Fruit fly (Drosophila melanogaster) whole organism: ENCODE results near the gene SAK.

Experiments used
- CG8478 ChIP-seq: fragments of >200 bp; optimal IDR thresholded peaks from 2 replicates; lab custom pipeline; 2018; ENCODE audit warnings: inconsistent platforms
- Dll ChIP-seq: fragments of >200 bp; optimal IDR thresholded peaks from 2 replicates; lab custom pipeline; 2017
- EcR ChIP-seq, 2 experiments: fragments of >200 bp; optimal IDR thresholded peaks; 2 replicates each; lab custom pipeline; 2017; ENCODE audit warnings: missing biosample characterization in 2 of 2, missing genetic modification characterization in 2 of 2, missing genetic modification reagents in 2 of 2
- pan ChIP-seq: fragments of >200 bp; optimal IDR thresholded peaks from 2 replicates; lab custom pipeline; 2017
- psq ChIP-seq: fragments of >200 bp; optimal IDR thresholded peaks from 2 replicates; lab custom pipeline; 2017
- usp ChIP-seq: fragments of >200 bp; optimal IDR thresholded peaks from 2 replicates; lab custom pipeline; 2017; ENCODE audit warnings: missing biosample characterization, missing genetic modification characterization, mixed read lengths

SAK gene

dm6 chr3L:21533270-21533948 lies 17.7 kb upstream of the SAK start, which contains the start of gene Mkrn1:
TSS of gene Mkrn1 (minus strand) at chr3L:21533713.
- TF ChIP-seq pan (lab: Kevin White, UChicago) (no peak), CG8478 (no peak), Dll (lab: Kevin White, UChicago) (no peak), usp (GFP tag; lab: Kevin White, UChicago) (no peak), psq (lab: Kevin White, UChicago) (no peak), EcR (GFP tag; optimal IDR thresholded peaks at IDR 0.05; lab: Kevin White, UChicago) (no peak)

dm6 chr3L:21529108-21529507 lies 13.4 kb upstream of the SAK start, which contains the start of gene Arv1:
TSS of gene Arv1 (minus strand) at chr3L:21529333.
- TF ChIP-seq EcR (GFP tag; optimal IDR thresholded peaks at IDR 0.05; lab: Kevin White, UChicago) (no peak), usp (GFP tag; lab: Kevin White, UChicago) (no peak), psq (lab: Kevin White, UChicago) (no peak), pan (lab: Kevin White, UChicago) (no peak), Dll (lab: Kevin White, UChicago) (no peak), CG8478 (no peak)

DNA sequence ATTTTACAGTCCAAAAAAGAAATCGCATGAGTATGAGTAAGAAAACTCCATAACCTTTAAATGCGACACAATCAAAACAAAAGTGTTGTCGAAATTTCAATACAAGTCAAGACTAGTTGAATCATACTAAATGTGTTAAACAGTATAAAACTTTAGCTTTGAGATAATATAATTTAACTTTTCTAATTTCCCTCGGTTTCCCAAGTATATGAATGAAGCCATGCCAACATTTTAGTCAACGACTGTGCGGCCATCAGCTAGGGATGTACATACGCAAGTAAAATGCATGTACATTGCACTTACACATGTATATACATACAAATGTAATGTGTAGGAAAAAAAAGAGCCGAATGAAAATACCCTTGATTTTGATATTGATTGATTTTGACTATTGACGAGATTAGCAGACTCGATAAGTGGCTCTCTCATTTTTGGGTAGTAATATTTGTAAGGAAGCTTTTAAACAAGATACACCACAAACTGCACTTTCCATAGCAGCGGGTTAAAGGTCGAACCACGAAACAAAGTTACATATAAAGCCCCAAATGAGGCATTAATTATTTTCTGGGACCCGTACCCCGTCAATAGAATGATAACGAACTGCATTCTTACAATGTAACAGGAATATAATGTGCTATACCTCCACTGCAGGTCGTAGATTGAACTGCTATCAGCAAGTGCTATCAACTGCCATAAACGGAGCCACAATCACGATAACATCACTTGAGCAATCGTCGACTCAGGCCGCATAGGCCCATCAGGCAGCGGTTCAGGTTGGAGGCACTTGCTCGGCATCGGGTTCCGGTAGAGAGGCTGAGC lies 8.6 kb upstream of the SAK start:
- TF ChIP-seq usp (GFP tag; lab: Kevin White, UChicago) = no peak
- TF ChIP-seq EcR (GFP tag; optimal IDR thresholded peaks at IDR 0.05; lab: Kevin White, UChicago) = no peak
- TF ChIP-seq psq (lab: Kevin White, UChicago) = no peak
- TF ChIP-seq pan (lab: Kevin White, UChicago) = no peak
- TF ChIP-seq CG8478 = no peak
- TF ChIP-seq Dll (lab: Kevin White, UChicago) = no peak

- TF ChIP-seq Dll (lab: Kevin White, UChicago) (no peak), psq (lab: Kevin White, UChicago) (no peak), pan (lab: Kevin White, UChicago) (no peak), CG8478 (no peak), EcR (GFP tag; optimal IDR thresholded peaks at IDR 0.05; lab: Kevin White, UChicago) (no peak), usp (GFP tag; lab: Kevin White, UChicago) (no peak)
These were observed 7.6 kb upstream of the SAK start, which contains the start of gene CG7611 for dm6 chr3L:21523059-21523836. TSS of gene CG7611 (plus strand) at chr3L:21523186.

- no peak for TF ChIP-seq pan (lab: Kevin White, UChicago)
- TF ChIP-seq CG8478 = no peak
- TF ChIP-seq Dll (lab: Kevin White, UChicago) = no peak
- TF ChIP-seq psq (lab: Kevin White, UChicago) = no peak
- no peak for TF ChIP-seq EcR (GFP tag; optimal IDR thresholded peaks at IDR 0.05; lab: Kevin White, UChicago)
- no peak for TF ChIP-seq usp (GFP tag; lab: Kevin White, UChicago)
These were observed 2.7 kb upstream of the SAK start for dm6 chr3L:21518345-21518744.

dm6 chr3L:21516716-21517266 lies 1.1 kb upstream of the SAK start:
- no peak for TF ChIP-seq pan (lab: Kevin White, UChicago)
- no peak for TF ChIP-seq Dll (lab: Kevin White, UChicago)
- TF ChIP-seq CG8478 = no peak
- TF ChIP-seq psq (lab: Kevin White, UChicago) = no peak
- TF ChIP-seq usp (GFP tag; lab: Kevin White, UChicago) = no peak
- TF ChIP-seq EcR (GFP tag; optimal IDR thresholded peaks at IDR 0.05; lab: Kevin White, UChicago) = no peak

dm6 chr3L:21509488-21510122 lies 6.1 kb downstream of the SAK start:
- no peak for TF ChIP-seq pan (lab: Kevin White, UChicago)
- TF ChIP-seq Dll (lab: Kevin White, UChicago) = no peak
- no peak for TF ChIP-seq EcR (GFP tag; optimal IDR thresholded peaks at IDR 0.05; lab: Kevin White, UChicago)
- no peak for TF ChIP-seq CG8478
- TF ChIP-seq usp (GFP tag; lab: Kevin White, UChicago) = no peak
- no peak for TF ChIP-seq psq (lab: Kevin White, UChicago)

DNA sequence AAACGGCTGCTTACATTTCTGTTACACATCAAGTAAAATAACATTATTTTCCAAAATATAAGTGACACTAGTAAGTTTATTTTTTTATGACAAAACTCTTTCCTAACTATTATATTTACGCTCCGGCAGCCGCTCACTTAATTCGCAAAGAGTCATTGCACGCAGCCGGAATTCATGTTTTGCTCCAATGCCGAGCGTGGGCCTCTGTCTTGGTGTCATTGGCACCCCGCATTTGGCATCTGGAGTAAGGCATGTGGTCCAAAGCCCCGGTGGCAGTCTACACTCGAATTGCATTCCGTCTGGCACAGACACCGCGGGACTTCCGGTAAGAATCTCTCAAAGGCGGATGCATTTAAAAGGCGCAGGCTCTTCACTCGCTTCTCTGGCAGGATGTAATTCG lies 7.1 kb downstream of the SAK start:
- no peak for TF ChIP-seq Dll (lab: Kevin White, UChicago)
- TF ChIP-seq CG8478 = no peak
- TF ChIP-seq psq (lab: Kevin White, UChicago) = no peak
- peak in 1 of 2 experiments; percentile 57 for TF ChIP-seq EcR (GFP tag; optimal IDR thresholded peaks at IDR 0.05; lab: Kevin White, UChicago)
- no peak for TF ChIP-seq pan (lab: Kevin White, UChicago)
- TF ChIP-seq usp (GFP tag; lab: Kevin White, UChicago) = no peak

DNA sequence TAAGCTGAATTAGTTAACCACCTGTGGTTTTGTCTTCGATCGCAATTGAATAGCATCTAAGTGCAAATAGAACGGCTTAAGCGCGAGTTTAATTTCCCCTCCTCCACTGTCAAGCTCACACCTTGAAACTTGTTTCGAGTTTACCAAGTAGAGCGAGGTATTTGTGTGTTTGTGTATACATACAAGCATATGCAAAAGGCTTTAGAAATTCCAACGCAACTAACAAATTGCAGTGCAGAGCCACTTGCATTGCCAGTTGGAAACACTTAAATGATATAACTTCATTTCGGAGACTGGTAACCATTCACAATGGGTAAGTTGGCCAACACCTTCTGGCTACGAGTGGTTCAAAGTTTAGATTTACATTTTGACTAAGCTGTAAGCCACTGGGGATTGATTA lies 7.7 kb downstream of the SAK start:
- TF ChIP-seq Dll (lab: Kevin White, UChicago) (no peak), pan (lab: Kevin White, UChicago) (peak; percentile 7), CG8478 (no peak), usp (GFP tag; lab: Kevin White, UChicago) (no peak), psq (lab: Kevin White, UChicago) (no peak), EcR (GFP tag; optimal IDR thresholded peaks at IDR 0.05; lab: Kevin White, UChicago) (no peak)

dm6 chr3L:21507354-21507928 lies 8.2 kb downstream of the SAK start, which contains the start of the genes Glg1 and M6:
TSS of gene Glg1 (minus strand) at chr3L:21507538.
TSS of gene M6 (plus strand) at chr3L:21507852.
- no peak for TF ChIP-seq EcR (GFP tag; optimal IDR thresholded peaks at IDR 0.05; lab: Kevin White, UChicago)
- TF ChIP-seq Dll (lab: Kevin White, UChicago) = no peak
- no peak for TF ChIP-seq pan (lab: Kevin White, UChicago)
- no peak for TF ChIP-seq CG8478
- TF ChIP-seq psq (lab: Kevin White, UChicago) = no peak
- TF ChIP-seq usp (GFP tag; lab: Kevin White, UChicago) = no peak
